Worm (Caenorhabditis elegans) whole organism, L2 larva: Measurements from ENCODE around the gene Y44A6D.7.

Experiments
- C34F6.9 ChIP-seq: fragments of 150-350 bp; optimal IDR thresholded peaks from 2 replicates; lab custom pipeline; 2014; ENCODE audit warnings: missing biosample characterization, missing genetic modification characterization
- F13H6.1 ChIP-seq: sonication (generic microtip); optimal IDR thresholded peaks from 2 replicates; lab custom pipeline; 2016; ENCODE audit warnings: missing genetic modification characterization, missing compliant biosample characterization
- aly-2 ChIP-seq: fragments of 150-350 bp; optimal IDR thresholded peaks from 2 replicates; lab custom pipeline; 2014; ENCODE audit warnings: missing biosample characterization, missing genetic modification characterization
- ama-1 ChIP-seq: fragments of 150-350 bp; optimal IDR thresholded peaks from 2 replicates; lab custom pipeline; 2018; ENCODE audit warnings: inconsistent platforms
- blmp-1 ChIP-seq: sonication (generic microtip); optimal IDR thresholded peaks from 2 replicates; lab custom pipeline; 2017; ENCODE audit warnings: missing genetic modification characterization, mild to moderate bottlenecking, missing compliant biosample characterization, antibody characterized with exemption, moderate library complexity; ENCODE audit not compliant: insufficient read depth
- ceh-16 ChIP-seq: fragments of 150-350 bp; optimal IDR thresholded peaks from 2 replicates; lab custom pipeline; 2014; ENCODE audit warnings: missing biosample characterization, missing genetic modification characterization
- crh-2 ChIP-seq: sonication (generic microtip); optimal IDR thresholded peaks from 2 replicates; lab custom pipeline; 2017; ENCODE audit warnings: missing biosample characterization, missing genetic modification characterization
- elt-1 ChIP-seq: fragments of 150-350 bp; optimal IDR thresholded peaks from 2 replicates; lab custom pipeline; 2014; ENCODE audit warnings: missing biosample characterization, missing genetic modification characterization
- fos-1 ChIP-seq: fragments of 150-350 bp; optimal IDR thresholded peaks from 2 replicates; lab custom pipeline; 2014; ENCODE audit warnings: missing biosample characterization, missing genetic modification characterization
- gmeb-1 ChIP-seq: fragments of 150-350 bp; optimal IDR thresholded peaks from 2 replicates; lab custom pipeline; 2014; ENCODE audit warnings: missing biosample characterization, missing genetic modification characterization
- lin-11 ChIP-seq: fragments of 150-350 bp; sonication (generic microtip); optimal IDR thresholded peaks from 2 replicates; lab custom pipeline; 2014; ENCODE audit warnings: missing biosample characterization, missing genetic modification characterization, inconsistent platforms, mixed read lengths
- lin-13 ChIP-seq: fragments of 150-350 bp; optimal IDR thresholded peaks from 2 replicates; lab custom pipeline; 2014; ENCODE audit warnings: missing biosample characterization, missing genetic modification reagents, missing genetic modification characterization
- lin-39 ChIP-seq: fragments of 150-350 bp; optimal IDR thresholded peaks from 2 replicates; lab custom pipeline; 2014; ENCODE audit warnings: missing biosample characterization, missing genetic modification reagents, missing genetic modification characterization
- lsy-2 ChIP-seq, 2 experiments: fragments of 150-350 bp in 1 of 2; sonication (generic microtip) in 1 of 2; optimal IDR thresholded peaks; 2 replicates each; lab custom pipeline; 2014 to 2017; ENCODE audit warnings: missing biosample characterization in 2 of 2, missing genetic modification characterization in 2 of 2
- mdl-1 ChIP-seq, 2 experiments: fragments of 150-350 bp in 1 of 2; sonication (generic microtip) in 1 of 2; optimal IDR thresholded peaks; 2 replicates each; lab custom pipeline; 2017; ENCODE audit warnings: missing biosample characterization in 2 of 2, missing genetic modification characterization in 2 of 2
- nhr-10 ChIP-seq: sonication (generic microtip); optimal IDR thresholded peaks from 2 replicates; lab custom pipeline; 2017; ENCODE audit warnings: missing biosample characterization, missing genetic modification characterization
- nhr-129 ChIP-seq: fragments of 150-350 bp; optimal IDR thresholded peaks from 2 replicates; lab custom pipeline; 2014; ENCODE audit warnings: missing biosample characterization, missing genetic modification characterization
- nhr-25 ChIP-seq: fragments of 150-350 bp; sonication (generic microtip); optimal IDR thresholded peaks from 3 replicates; lab custom pipeline; 2014; ENCODE audit warnings: missing biosample characterization, missing genetic modification characterization
- nhr-6 ChIP-seq: fragments of 150-350 bp; optimal IDR thresholded peaks from 2 replicates; lab custom pipeline; 2014; ENCODE audit warnings: missing biosample characterization, missing genetic modification characterization
- sem-4 ChIP-seq: fragments of 150-350 bp; optimal IDR thresholded peaks from 2 replicates; lab custom pipeline; 2014; ENCODE audit warnings: missing biosample characterization, missing genetic modification reagents, missing genetic modification characterization
- sma-3 ChIP-seq: sonication (generic microtip); optimal IDR thresholded peaks from 2 replicates; lab custom pipeline; 2016; ENCODE audit warnings: missing genetic modification reagents, missing genetic modification characterization, missing compliant biosample characterization
- sma-9 ChIP-seq, 2 experiments: fragments of 150-350 bp in 1 of 2; sonication (generic microtip) in 1 of 2; optimal IDR thresholded peaks; 2 replicates each; lab custom pipeline; 2014 to 2016; ENCODE audit warnings: missing genetic modification characterization in 2 of 2, mild to moderate bottlenecking in 1 of 2, missing biosample characterization in 1 of 2, missing compliant biosample characterization in 1 of 2, missing genetic modification reagents in 1 of 2, moderate library complexity in 1 of 2
- unc-55 ChIP-seq: fragments of 150-350 bp; sonication (generic microtip); optimal IDR thresholded peaks from 3 replicates; lab custom pipeline; 2014; ENCODE audit warnings: missing biosample characterization, missing genetic modification reagents, missing genetic modification characterization

Gene Y44A6D.7

ce11 chrV:20851847-20852386 is 37.4 kb downstream of the Y44A6D.7 start, which contains the start of gene ndua-1:
Gene ndua-1, minus strand, starts transcription at chrV:20851897.
- TF ChIP-seq nhr-6 (tag; lab: Kevin White, UChicago) (no peak), fos-1 (no peak), C34F6.9 (tag; lab: Kevin White, UChicago) (peak; percentile 30), nhr-129 (tag; lab: Kevin White, UChicago) (peak; percentile 21), crh-2 (tag; lab: Kevin White, UChicago) (no peak), lsy-2 (tag; optimal IDR thresholded peaks at IDR 0.05; lab: Kevin White, UChicago) (peak in 1 of 2 experiments; percentile 64), gmeb-1 (tag; lab: Kevin White, UChicago) (peak; percentile 48), lin-11 (peak; percentile 35), aly-2 (no peak), nhr-10 (tag; lab: Kevin White, UChicago) (no peak), lin-39 (tag; lab: Kevin White, UChicago) (no peak), F13H6.1 (tag; lab: Kevin White, UChicago) (peak; percentile 39), sma-9 (GFP tag; optimal IDR thresholded peaks at IDR 0.05; lab: Kevin White, UChicago) (peak; percentile 26), sma-9 (tag; optimal IDR thresholded peaks at IDR 0.05; lab: Kevin White, UChicago) (no peak), ama-1 (no peak), sma-3 (GFP tag; lab: Kevin White, UChicago) (peak; percentile 47), unc-55 (peak; percentile 62), lin-13 (GFP tag; lab: Kevin White, UChicago) (peak; percentile 49), ceh-16 (tag; lab: Kevin White, UChicago) (no peak), sem-4 (tag; lab: Kevin White, UChicago) (peak; percentile 38)

- TF ChIP-seq nhr-25 (tag; lab: Kevin White, UChicago) = no peak
- no peak for TF ChIP-seq mdl-1 (tag; optimal IDR thresholded peaks at IDR 0.05; lab: Kevin White, UChicago)
- no peak for TF ChIP-seq elt-1 (tag; lab: Kevin White, UChicago)
Observed at ce11 chrV:20853581-20854161, 39.1 kb downstream of the Y44A6D.7 start, which contains the start of gene F31D4.5. Gene F31D4.5, plus strand, starts transcription at chrV:20854071.

- TF ChIP-seq fos-1 (no peak), blmp-1 (tag; lab: Kevin White, UChicago) (peak; percentile 90), nhr-25 (tag; lab: Kevin White, UChicago) (peak; percentile 46)
Observed at ce11 chrV:20861080-20861479, 46.6 kb downstream of the Y44A6D.7 start, which contains the start of gene try-4. Gene try-4, minus strand, starts transcription at chrV:20861153.

- TF ChIP-seq F13H6.1 (tag; lab: Kevin White, UChicago) = no peak
Observed at ce11 chrV:20862681-20863080, 48.2 kb downstream of the Y44A6D.7 start, which contains the start of gene twk-35. Gene twk-35, plus strand, starts transcription at chrV:20862981.
